Worm (Caenorhabditis elegans): Measurements from ENCODE around the gene pqn-13.
A peak's percentile ranks its signal among the peaks of the same experiment; 100 is the strongest.

The pqn-13 gene

ce11 chrV:5697581-5697980 is 21.7 kb upstream of the pqn-13 start:
- TF ChIP-seq lsy-2 (tag; optimal IDR thresholded peaks at IDR 0.05) (no peak), ama-1 (optimal IDR thresholded peaks at IDR 0.05) (no peak), snu-23 (GFP tag; optimal IDR thresholded peaks at IDR 0.05) (peak; percentile 21), elt-3 (tag; optimal IDR thresholded peaks at IDR 0.05) (peak in 2 of 6 experiments; percentile 5 to 53), lin-14 (GFP tag; optimal IDR thresholded peaks at IDR 0.05) (peak; percentile 66), nhr-71 (tag; optimal IDR thresholded peaks at IDR 0.05) (peak; percentile 2), hlh-17 (GFP tag; optimal IDR thresholded peaks at IDR 0.05; ENCODE audit: borderline replicate concordance) (no peak), nhr-85 (tag) (peak; percentile 64), ztf-11 (tag; optimal IDR thresholded peaks at IDR 0.05) (no peak), sox-4 (tag; optimal IDR thresholded peaks at IDR 0.05) (no peak), mep-1 (tag; optimal IDR thresholded peaks at IDR 0.05) (peak; percentile 4), nhr-20 (tag; optimal IDR thresholded peaks at IDR 0.05) (peak; percentile 11), aly-2 (tag; optimal IDR thresholded peaks at IDR 0.05) (no peak), nhr-47 (tag; optimal IDR thresholded peaks at IDR 0.05) (no peak), C04F5.9 (tag; optimal IDR thresholded peaks at IDR 0.05) (no peak), mdl-1 (tag; optimal IDR thresholded peaks at IDR 0.05) (peak in 1 of 2 experiments; percentile 27), jun-1 (tag; optimal IDR thresholded peaks at IDR 0.05) (no peak), C16A3.4 (tag; optimal IDR thresholded peaks at IDR 0.05) (peak; percentile 12), blmp-1 (tag; optimal IDR thresholded peaks at IDR 0.05) (peak; percentile 90)

ce11 chrV:5696177-5696576 is 20.3 kb upstream of the pqn-13 start:
- TF ChIP-seq unc-62 (GFP tag; optimal IDR thresholded peaks at IDR 0.05): no peak
- no peak for TF ChIP-seq ama-1 (optimal IDR thresholded peaks at IDR 0.05)
- TF ChIP-seq pax-3 (tag; optimal IDR thresholded peaks at IDR 0.05): no peak
- TF ChIP-seq snu-23 (GFP tag; optimal IDR thresholded peaks at IDR 0.05): no peak
- no peak for TF ChIP-seq ztf-4 (tag; optimal IDR thresholded peaks at IDR 0.05)
- TF ChIP-seq elt-2 (tag; optimal IDR thresholded peaks at IDR 0.05): no peak
- no peak for TF ChIP-seq dpl-1 (GFP tag; optimal IDR thresholded peaks at IDR 0.05)
- TF ChIP-seq nhr-84 (tag; optimal IDR thresholded peaks at IDR 0.05): no peak
- no peak for TF ChIP-seq zag-1 (tag; optimal IDR thresholded peaks at IDR 0.05)
- no peak for TF ChIP-seq lsy-2 (tag; optimal IDR thresholded peaks at IDR 0.05)
- TF ChIP-seq sox-4 (tag; optimal IDR thresholded peaks at IDR 0.05): no peak
- no peak for TF ChIP-seq unc-98 (GFP tag; IDR thresholded peaks at IDR 0.05)
- no peak for TF ChIP-seq C16A3.4 (tag; optimal IDR thresholded peaks at IDR 0.05)
- TF ChIP-seq nhr-11 (tag; optimal IDR thresholded peaks at IDR 0.05): no peak
- TF ChIP-seq sup-37 (GFP tag; optimal IDR thresholded peaks at IDR 0.05): no peak
- no peak for TF ChIP-seq lin-13 (GFP tag; optimal IDR thresholded peaks at IDR 0.05)
- no peak for TF ChIP-seq fkh-8 (tag; optimal IDR thresholded peaks at IDR 0.05)

ce11 chrV:5695635-5696034 is 19.7 kb upstream of the pqn-13 start:
- TF ChIP-seq fos-1 (tag; optimal IDR thresholded peaks at IDR 0.05) (no peak), lin-15B (tag; optimal IDR thresholded peaks at IDR 0.05) (no peak), efl-1 (optimal IDR thresholded peaks at IDR 0.05) (no peak), efl-1 (GFP tag; optimal IDR thresholded peaks at IDR 0.05 in 1 of 2) (peak in 1 of 2 experiments; percentile 20), ztf-4 (tag; optimal IDR thresholded peaks at IDR 0.05) (no peak), tbx-2 (tag; optimal IDR thresholded peaks at IDR 0.05) (no peak), egl-27 (tag; optimal IDR thresholded peaks at IDR 0.05) (no peak), fkh-10 (GFP tag; optimal IDR thresholded peaks at IDR 0.05) (no peak), nhr-76 (tag; optimal IDR thresholded peaks at IDR 0.05) (no peak), lin-35 (GFP tag; optimal IDR thresholded peaks at IDR 0.05) (no peak), ztf-11 (tag; optimal IDR thresholded peaks at IDR 0.05) (no peak), nhr-85 (tag) (peak; percentile 56), elt-2 (tag; optimal IDR thresholded peaks at IDR 0.05) (no peak), pqm-1 (tag; optimal IDR thresholded peaks at IDR 0.05) (no peak), elt-3 (tag; optimal IDR thresholded peaks at IDR 0.05) (peak in 1 of 6 experiments; percentile 57), efl-3 (GFP tag; optimal IDR thresholded peaks at IDR 0.05) (no peak), unc-30 (tag; optimal IDR thresholded peaks at IDR 0.05) (no peak), unc-62 (GFP tag; optimal IDR thresholded peaks at IDR 0.05) (no peak), lsy-2 (tag; optimal IDR thresholded peaks at IDR 0.05) (no peak), hlh-17 (GFP tag; optimal IDR thresholded peaks at IDR 0.05; ENCODE audit: borderline replicate concordance) (no peak), F16B12.6 (tag; optimal IDR thresholded peaks at IDR 0.05) (no peak), lin-39 (tag; optimal IDR thresholded peaks at IDR 0.05) (no peak), lir-3 (tag; optimal IDR thresholded peaks at IDR 0.05; ENCODE audit: poor library complexity) (no peak), nhr-19 (GFP tag; conservative IDR thresholded peaks at IDR 0.05) (no peak), pax-3 (tag; optimal IDR thresholded peaks at IDR 0.05) (no peak), nhr-71 (tag; optimal IDR thresholded peaks at IDR 0.05) (peak; percentile 24), snu-23 (GFP tag; optimal IDR thresholded peaks at IDR 0.05) (peak; percentile 27), C16A3.4 (tag; optimal IDR thresholded peaks at IDR 0.05) (no peak), jun-1 (tag; optimal IDR thresholded peaks at IDR 0.05) (no peak), mep-1 (tag; optimal IDR thresholded peaks at IDR 0.05) (no peak), nhr-237 (tag; optimal IDR thresholded peaks at IDR 0.05) (no peak), mab-9 (GFP tag; IDR thresholded peaks at IDR 0.05) (no peak)

Data from whole organism, L1 larva.